Fruit fly (Drosophila melanogaster) whole organism, wandering third instar larva: Measurements from ENCODE around the gene Klp98A.

Experiments
- Abd-B ChIP-seq: fragments of >200 bp; optimal IDR thresholded peaks from 2 replicates; lab custom pipeline; 2017; ENCODE audit warnings: missing biosample characterization, missing genetic modification characterization
- CG32264 ChIP-seq: fragments of 200-800 bp; sonication (Bioruptor generic); optimal IDR thresholded peaks from 2 replicates; lab custom pipeline; 2016; ENCODE audit warnings: missing biosample characterization, missing genetic modification characterization
- CG9705 ChIP-seq: fragments of 200-800 bp; sonication (Bioruptor generic); optimal IDR thresholded peaks from 2 replicates; lab custom pipeline; 2018; ENCODE audit warnings: missing biosample characterization, mild to moderate bottlenecking, missing genetic modification characterization
- CrebA ChIP-seq: fragments of 200-800 bp; sonication (Bioruptor generic); optimal IDR thresholded peaks from 2 replicates; lab custom pipeline; 2016; ENCODE audit warnings: missing biosample characterization, mild to moderate bottlenecking, missing genetic modification characterization, borderline replicate concordance
- Dfd ChIP-seq: fragments of >200 bp; optimal IDR thresholded peaks from 2 replicates; lab custom pipeline; 2017; ENCODE audit warnings: missing biosample characterization, missing genetic modification characterization
- Dif ChIP-seq: fragments of 200-275, 200-300 bp; sonication (Bioruptor generic); optimal IDR thresholded peaks from 2 replicates; lab custom pipeline; 2018; ENCODE audit warnings: missing biosample characterization, missing genetic modification characterization; ENCODE audit not compliant: partially characterized antibody
- GATAd ChIP-seq: sonication (Bioruptor generic); optimal IDR thresholded peaks from 2 replicates; lab custom pipeline; 2016; ENCODE audit warnings: missing biosample characterization, missing genetic modification characterization
- HLH106 ChIP-seq: fragments of 200-800 bp; optimal IDR thresholded peaks from 3 replicates; lab custom pipeline; 2019; ENCODE audit warnings: missing biosample characterization, mild to moderate bottlenecking, missing genetic modification characterization, moderate library complexity
- Hnf4 ChIP-seq: fragments of 200-800 bp; sonication (Bioruptor generic); optimal IDR thresholded peaks from 2 replicates; lab custom pipeline; 2016; ENCODE audit warnings: missing biosample characterization, mild to moderate bottlenecking, missing genetic modification characterization
- Hr78 ChIP-seq: fragments of >200 bp; optimal IDR thresholded peaks from 2 replicates; lab custom pipeline; 2017; ENCODE audit warnings: missing biosample characterization, missing genetic modification characterization
- Hr83 ChIP-seq: fragments of 200-300 bp; sonication (Bioruptor generic); optimal IDR thresholded peaks from 2 replicates; lab custom pipeline; 2016; ENCODE audit warnings: missing biosample characterization, mild to moderate bottlenecking, missing genetic modification characterization, moderate library complexity; ENCODE audit not compliant: poor library complexity, severe bottlenecking
- Myc ChIP-seq: fragments of >200 bp; optimal IDR thresholded peaks from 2 replicates; lab custom pipeline; 2017
- N ChIP-seq: fragments of >200 bp; optimal IDR thresholded peaks from 2 replicates; lab custom pipeline; 2018; ENCODE audit warnings: missing biosample characterization, missing external identifiers, missing genetic modification characterization
- OdsH ChIP-seq: fragments of 200-800 bp; sonication (Bioruptor generic); optimal IDR thresholded peaks from 2 replicates; lab custom pipeline; 2016; ENCODE audit warnings: missing biosample characterization, mild to moderate bottlenecking, missing genetic modification characterization
- Rel ChIP-seq, 2 experiments: fragments of 200-800 bp; sonication (Bioruptor generic) in 1 of 2; optimal IDR thresholded peaks; 2 replicates in 1 of 2; 3 replicates in 1 of 2; lab custom pipeline; 2016 to 2019; ENCODE audit warnings: mild to moderate bottlenecking in 2 of 2, missing biosample characterization in 2 of 2, missing genetic modification characterization in 2 of 2, moderate library complexity in 1 of 2
- Sp1 ChIP-seq: fragments of 200-800 bp; sonication (Bioruptor generic); optimal IDR thresholded peaks from 3 replicates; lab custom pipeline; 2019; ENCODE audit warnings: missing biosample characterization, mild to moderate bottlenecking, missing genetic modification characterization, moderate library complexity
- Vsx2 ChIP-seq: fragments of 200-300, 225-300 bp; sonication (Bioruptor generic); optimal IDR thresholded peaks from 2 replicates; lab custom pipeline; 2018; ENCODE audit warnings: missing biosample characterization, missing genetic modification characterization; ENCODE audit not compliant: partially characterized antibody
- br ChIP-seq: fragments of 200-800 bp; sonication (Bioruptor generic); optimal IDR thresholded peaks from 2 replicates; lab custom pipeline; 2016; ENCODE audit warnings: missing biosample characterization, missing genetic modification characterization
- brk ChIP-seq: fragments of 200-800 bp; sonication (Bioruptor generic); optimal IDR thresholded peaks from 2 replicates; lab custom pipeline; 2016; ENCODE audit warnings: missing biosample characterization, mild to moderate bottlenecking, missing genetic modification characterization
- dl ChIP-seq, 2 experiments: fragments of 175-275, 200-275 bp in 1 of 2; fragments of 200-275 bp in 1 of 2; sonication (Bioruptor generic); optimal IDR thresholded peaks; lab custom pipeline; 2018; ENCODE audit warnings: mild to moderate bottlenecking in 2 of 2, missing biosample characterization in 2 of 2, missing genetic modification characterization in 2 of 2, moderate library complexity in 2 of 2; ENCODE audit not compliant: partially characterized antibody in 2 of 2, insufficient read depth in 1 of 2
- dmrt93B ChIP-seq: fragments of 200-800 bp; sonication (Bioruptor generic); optimal IDR thresholded peaks from 2 replicates; lab custom pipeline; 2018; ENCODE audit warnings: missing biosample characterization, mild to moderate bottlenecking, missing genetic modification characterization
- dsf ChIP-seq: sonication (Bioruptor generic); optimal IDR thresholded peaks from 2 replicates; lab custom pipeline; 2016; ENCODE audit warnings: missing biosample characterization, missing genetic modification characterization, borderline replicate concordance
- ey ChIP-seq: fragments of 200-800 bp; sonication (Bioruptor generic); optimal IDR thresholded peaks from 2 replicates; lab custom pipeline; 2016; ENCODE audit warnings: missing biosample characterization, missing genetic modification characterization
- foxo ChIP-seq, 2 experiments: fragments of 200-800 bp; sonication (Bioruptor generic); optimal IDR thresholded peaks; 2 replicates in 1 of 2; 3 replicates in 1 of 2; lab custom pipeline; 2016 to 2017; ENCODE audit warnings: missing biosample characterization in 2 of 2, missing genetic modification characterization in 2 of 2
- fru ChIP-seq: fragments of 200-800 bp; sonication (Bioruptor generic); optimal IDR thresholded peaks from 3 replicates; lab custom pipeline; 2016; ENCODE audit warnings: missing biosample characterization, mild to moderate bottlenecking, missing genetic modification characterization
- h ChIP-seq: fragments of 200-800 bp; sonication (Bioruptor generic); optimal IDR thresholded peaks from 3 replicates; lab custom pipeline; 2016; ENCODE audit warnings: missing biosample characterization, mild to moderate bottlenecking, missing genetic modification characterization
- lola ChIP-seq: fragments of >200 bp; optimal IDR thresholded peaks from 2 replicates; lab custom pipeline; 2017; ENCODE audit warnings: missing biosample characterization, missing genetic modification characterization
- pan ChIP-seq: fragments of >200 bp; optimal IDR thresholded peaks from 2 replicates; lab custom pipeline; 2017
- psq ChIP-seq: fragments of 200-800 bp; sonication (Bioruptor generic); optimal IDR thresholded peaks from 3 replicates; lab custom pipeline; 2017; ENCODE audit warnings: missing biosample characterization, mild to moderate bottlenecking, missing genetic modification characterization, moderate library complexity
- rgr ChIP-seq: fragments of 200-800 bp; sonication (Bioruptor generic); optimal IDR thresholded peaks from 3 replicates; lab custom pipeline; 2016; ENCODE audit warnings: missing biosample characterization, mild to moderate bottlenecking, missing genetic modification characterization
- sage ChIP-seq: fragments of 200-800 bp; sonication (Bioruptor generic); optimal IDR thresholded peaks from 2 replicates; lab custom pipeline; 2016; ENCODE audit warnings: missing biosample characterization, mild to moderate bottlenecking, missing genetic modification characterization
- sv ChIP-seq: fragments of 200-800 bp; sonication (Bioruptor generic); optimal IDR thresholded peaks from 3 replicates; lab custom pipeline; 2016; ENCODE audit warnings: missing biosample characterization, missing genetic modification characterization
- tai ChIP-seq: sonication (Bioruptor generic); optimal IDR thresholded peaks from 2 replicates; lab custom pipeline; 2016; ENCODE audit warnings: missing biosample characterization, missing genetic modification characterization
- usp ChIP-seq: fragments of >200 bp; optimal IDR thresholded peaks from 2 replicates; lab custom pipeline; 2017; ENCODE audit warnings: missing biosample characterization, missing genetic modification characterization
- woc ChIP-seq: sonication (Bioruptor generic); optimal IDR thresholded peaks from 2 replicates; lab custom pipeline; 2016; ENCODE audit warnings: missing biosample characterization, mild to moderate bottlenecking, missing genetic modification characterization

The Klp98A gene

dm6 chr3R:27533225-27533624 is 25.7 kb downstream of the Klp98A start:
- no peak for TF ChIP-seq Hr78
- no peak for TF ChIP-seq fru (GFP tag; lab: Kevin White, UChicago)
- TF ChIP-seq br (GFP tag; lab: Kevin White, UChicago) = no peak
- no peak for TF ChIP-seq h (GFP tag; lab: Kevin White, UChicago)
- TF ChIP-seq tai = no peak
- no peak for TF ChIP-seq Vsx2 (GFP tag; lab: Kevin White, UChicago)
- peak; percentile 93 for TF ChIP-seq Dfd (GFP tag; lab: Kevin White, UChicago)
- TF ChIP-seq Hr83 (GFP tag; lab: Kevin White, UChicago) = no peak

DNA sequence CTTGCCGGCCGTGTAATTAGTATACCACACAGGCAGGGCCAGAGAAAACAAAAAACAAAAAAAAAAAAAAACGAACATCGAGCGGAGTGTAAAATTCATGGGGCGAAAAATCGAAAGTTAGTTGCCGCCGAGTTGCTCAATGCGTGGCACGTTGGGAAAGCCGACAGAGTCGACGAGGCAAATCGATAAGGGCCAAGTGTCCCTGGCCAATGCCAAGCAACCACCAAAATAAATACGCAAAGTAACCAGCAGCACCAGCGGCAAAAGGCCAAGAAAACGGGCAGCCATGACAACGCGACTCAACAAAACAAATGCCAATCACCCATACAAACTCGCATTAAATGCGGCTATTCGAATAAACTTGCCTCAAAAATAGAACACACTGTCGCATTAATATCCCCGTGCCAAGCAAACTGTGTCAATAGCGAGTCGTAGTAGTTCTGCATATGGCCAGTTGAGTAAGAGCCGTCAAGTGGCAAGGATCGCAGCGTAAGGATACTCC is 38.5 kb downstream of the Klp98A start, which contains the start of gene CG12885:
Gene CG12885 (plus strand): TSS at position 452 of the 502 bp plus-strand sequence.
- TF ChIP-seq CG9705 = no peak
- no peak for TF ChIP-seq h (GFP tag; lab: Kevin White, UChicago)
- no peak for TF ChIP-seq dmrt93B
- no peak for TF ChIP-seq brk
- no peak for TF ChIP-seq pan (lab: Kevin White, UChicago)
- TF ChIP-seq Hr78 = no peak
- TF ChIP-seq tai = no peak
- TF ChIP-seq sage (GFP tag; lab: Kevin White, UChicago) = no peak
- no peak for TF ChIP-seq Hr83 (GFP tag; lab: Kevin White, UChicago)

DNA sequence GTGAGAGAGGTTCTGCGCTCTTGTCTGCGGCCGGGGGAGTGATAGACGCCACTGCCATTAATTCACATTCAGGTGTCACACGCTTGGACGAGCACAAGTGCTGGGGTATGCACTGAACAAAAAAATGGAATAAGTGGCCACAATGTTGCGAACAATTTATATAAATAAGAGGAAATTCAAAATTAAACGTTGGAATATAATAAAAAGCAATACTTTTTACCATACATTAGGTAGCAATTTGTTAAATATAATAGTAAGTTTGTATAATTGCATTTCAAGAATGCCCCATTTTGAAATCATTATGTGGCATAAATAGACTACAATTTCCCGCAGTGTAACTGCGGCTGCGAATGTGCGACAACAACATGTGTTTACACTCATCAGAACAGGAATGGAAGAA is 39.1 kb downstream of the Klp98A start:
- TF ChIP-seq Vsx2 (GFP tag; lab: Kevin White, UChicago) = no peak
- TF ChIP-seq Myc = no peak
- TF ChIP-seq sage (GFP tag; lab: Kevin White, UChicago) = no peak
- no peak for TF ChIP-seq brk
- TF ChIP-seq CrebA = no peak
- no peak for TF ChIP-seq Abd-B
- no peak for TF ChIP-seq rgr (GFP tag; lab: Kevin White, UChicago)
- no peak for TF ChIP-seq lola (GFP tag; lab: Kevin White, UChicago)
- no peak for TF ChIP-seq Hr83 (GFP tag; lab: Kevin White, UChicago)
- no peak for TF ChIP-seq usp
- TF ChIP-seq Hr78 = no peak
- no peak for TF ChIP-seq dsf
- no peak for TF ChIP-seq dl (GFP tag; optimal IDR thresholded peaks at IDR 0.05; lab: Kevin White, UChicago; ENCODE audit: insufficient read depth in 1 of 2, partially characterized antibody in 2 of 2)
- no peak for TF ChIP-seq Dif (GFP tag; lab: Kevin White, UChicago)
- TF ChIP-seq br (GFP tag; lab: Kevin White, UChicago) = no peak
- no peak for TF ChIP-seq OdsH
- TF ChIP-seq woc (GFP tag; lab: Kevin White, UChicago) = no peak
- TF ChIP-seq GATAd = no peak

- TF ChIP-seq Abd-B (no peak), CrebA (no peak), rgr (GFP tag; lab: Kevin White, UChicago) (no peak), dl (GFP tag; optimal IDR thresholded peaks at IDR 0.05; lab: Kevin White, UChicago; ENCODE audit: insufficient read depth in 1 of 2, partially characterized antibody in 2 of 2) (no peak), Sp1 (no peak), woc (GFP tag; lab: Kevin White, UChicago) (no peak), dsf (no peak), psq (GFP tag; lab: Kevin White, UChicago) (no peak)
Observed at dm6 chr3R:27517157-27517556, 41.8 kb downstream of the Klp98A start, which contains the start of gene CG13972. CG13972 (minus strand) TSS chr3R:27517257.

dm6 chr3R:27502856-27503255 is 56.1 kb downstream of the Klp98A start, which contains the start of gene CG5402:
CG5402 (minus strand) TSS chr3R:27502956.
- TF ChIP-seq HLH106 (tag; lab: Kevin White, UChicago) = no peak
- TF ChIP-seq sv (GFP tag; lab: Kevin White, UChicago) = no peak
- no peak for TF ChIP-seq woc (GFP tag; lab: Kevin White, UChicago)
- TF ChIP-seq N (GFP tag; lab: Kevin White, UChicago) = no peak
- no peak for TF ChIP-seq Dfd (GFP tag; lab: Kevin White, UChicago)
- TF ChIP-seq foxo (GFP tag; optimal IDR thresholded peaks at IDR 0.05; lab: Kevin White, UChicago) = no peak
- TF ChIP-seq Rel (GFP tag; optimal IDR thresholded peaks at IDR 0.05; lab: Kevin White, UChicago) = no peak
- TF ChIP-seq Rel (tag; optimal IDR thresholded peaks at IDR 0.05; lab: Kevin White, UChicago) = no peak
- TF ChIP-seq dsf = no peak
- TF ChIP-seq CG32264 (GFP tag; lab: Kevin White, UChicago) = no peak
- TF ChIP-seq Hnf4 (GFP tag; lab: Kevin White, UChicago) = no peak
- no peak for TF ChIP-seq ey (GFP tag; lab: Kevin White, UChicago)
